Worm (Caenorhabditis elegans): ENCODE measurements around the gene R09D1.12.

DNA sequence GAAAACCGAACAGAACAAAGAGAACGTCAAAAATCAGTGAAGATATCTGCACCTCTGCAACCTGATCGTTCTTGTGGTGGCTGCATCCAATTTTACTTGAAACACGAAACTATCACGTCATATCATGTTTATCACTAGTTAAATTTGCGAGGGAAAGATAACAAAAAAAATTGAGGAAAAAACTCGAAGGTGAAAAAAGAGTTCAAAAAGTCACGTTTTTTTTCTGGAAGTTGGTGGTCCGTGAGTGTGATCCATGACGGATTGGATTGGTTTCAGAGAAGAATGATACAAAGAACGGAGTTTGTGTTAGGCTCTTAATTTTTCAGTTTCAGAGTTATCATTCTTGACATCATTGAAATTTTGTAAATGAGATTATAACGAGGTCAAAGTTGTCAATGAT, 30.5 kb upstream of the R09D1.12 start:
- TF ChIP-seq skn-1 (tag; optimal IDR thresholded peaks at IDR 0.05) (no peak), nhr-85 (tag) (no peak), C04F5.9 (tag; optimal IDR thresholded peaks at IDR 0.05) (no peak), aly-2 (tag; optimal IDR thresholded peaks at IDR 0.05) (no peak), pqm-1 (tag; optimal IDR thresholded peaks at IDR 0.05) (no peak), nhr-12 (tag; optimal IDR thresholded peaks at IDR 0.05) (no peak), ama-1 (optimal IDR thresholded peaks at IDR 0.05) (no peak), swsn-7 (tag; optimal IDR thresholded peaks at IDR 0.05) (no peak), ces-1 (GFP tag; optimal IDR thresholded peaks at IDR 0.05) (no peak), lir-3 (tag; optimal IDR thresholded peaks at IDR 0.05; ENCODE audit: poor library complexity) (no peak), sptf-1 (tag; optimal IDR thresholded peaks at IDR 0.05) (no peak), mdl-1 (tag; optimal IDR thresholded peaks at IDR 0.05) (no peak)

All from whole organism, L1 larva.